Worm (Caenorhabditis elegans): ENCODE measurements around the gene aass-1.
A peak's percentile ranks its signal among the peaks of the same experiment; 100 is the strongest.

Gene aass-1

DNA sequence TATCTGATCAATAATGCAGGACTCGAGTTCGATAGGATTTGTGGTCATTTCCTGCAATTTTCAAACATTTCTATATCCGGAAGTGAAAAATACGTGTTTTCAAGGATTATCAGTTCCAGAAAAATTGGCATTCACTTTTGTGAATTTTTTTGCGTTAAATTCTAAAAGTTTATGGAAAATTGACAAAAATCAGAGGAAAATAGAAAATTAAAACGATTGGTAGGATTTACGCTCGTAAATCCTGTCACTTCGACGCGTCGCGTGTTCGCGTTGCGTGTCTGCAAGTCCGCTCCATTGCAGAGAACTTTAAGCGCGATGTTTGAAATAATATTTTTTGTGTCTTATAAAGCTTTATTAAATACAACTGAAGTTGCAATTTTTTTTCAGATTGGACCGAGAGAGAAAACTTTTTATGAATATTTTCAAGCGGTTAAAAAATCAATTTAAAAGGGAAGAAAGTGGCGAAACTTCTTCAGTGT lies 10.5 kb downstream of the aass-1 start, which contains the start of gene rcat-1 (continued):
- TF ChIP-seq pha-4 (tag; optimal IDR thresholded peaks at IDR 0.05) (no peak), ets-4 (GFP tag; optimal IDR thresholded peaks at IDR 0.05) (no peak), F57A8.1 (GFP tag; optimal IDR thresholded peaks at IDR 0.05) (no peak), athp-1 (tag; optimal IDR thresholded peaks at IDR 0.05) (peak; percentile 23), Y56A3A.18 (GFP tag; IDR thresholded peaks at IDR 0.05) (no peak), unc-130 (GFP tag; optimal IDR thresholded peaks at IDR 0.05) (no peak), efl-1 (GFP tag; optimal IDR thresholded peaks at IDR 0.05) (peak; percentile 75), F37B4.10 (GFP tag; IDR thresholded peaks at IDR 0.05) (no peak), nfyb-1 (GFP tag; IDR thresholded peaks at IDR 0.05) (peak; percentile 47; the same call in 1 of the 2 replicates), xnd-1 (tag; optimal IDR thresholded peaks at IDR 0.05) (no peak), hmg-1.2 (GFP tag; IDR thresholded peaks at IDR 0.05) (peak; percentile 13; the same call in 1 of the 2 replicates), B0336.3 (GFP tag; IDR thresholded peaks at IDR 0.05) (no peak), snpc-4 (GFP tag; optimal IDR thresholded peaks at IDR 0.05) (no peak), snpc-4 (tag; optimal IDR thresholded peaks at IDR 0.05) (peak in 1 of 4 experiments; percentile 45), F57C9.4 (tag; optimal IDR thresholded peaks at IDR 0.05) (no peak), ekl-4 (GFP tag; IDR thresholded peaks at IDR 0.05) (peak; percentile 68), nhr-120 (GFP tag; IDR thresholded peaks at IDR 0.05) (no peak), lin-35 (GFP tag; optimal IDR thresholded peaks at IDR 0.05) (peak in 1 of 3 experiments; percentile 82), F52B5.7 (tag; optimal IDR thresholded peaks at IDR 0.05) (no peak), let-607 (tag; optimal IDR thresholded peaks at IDR 0.05) (no peak), lin-40 (tag; optimal IDR thresholded peaks at IDR 0.05) (peak; percentile 28), chd-7 (tag; optimal IDR thresholded peaks at IDR 0.05) (no peak), mcd-1 (GFP tag; IDR thresholded peaks at IDR 0.05) (peak; percentile 90), sdz-38 (tag; optimal IDR thresholded peaks at IDR 0.05) (no peak), rec-8 (tag; optimal IDR thresholded peaks at IDR 0.05) (no peak), F10E7.11 (tag; optimal IDR thresholded peaks at IDR 0.05) (no peak), B0035.1 (tag; optimal IDR thresholded peaks at IDR 0.05) (no peak), D2030.7 (GFP tag; IDR thresholded peaks at IDR 0.05) (peak; percentile 77), nhr-90 (tag; optimal IDR thresholded peaks at IDR 0.05) (no peak), madf-3 (GFP tag; IDR thresholded peaks at IDR 0.05) (peak; percentile 99), ceh-91 (GFP tag; IDR thresholded peaks at IDR 0.05) (0 out of 2 replicates have a peak, but pooled peaks have one; percentile 44), attf-5 (GFP tag; optimal IDR thresholded peaks at IDR 0.05) (peak; percentile 77), F49E8.2 (tag; optimal IDR thresholded peaks at IDR 0.05; ENCODE audit: insufficient read depth) (peak; percentile 5), Y53G8AR.9 (GFP tag; conservative IDR thresholded peaks at IDR 0.05) (no peak), nhr-179 (tag; optimal IDR thresholded peaks at IDR 0.05) (no peak), rcor-1 (GFP tag; IDR thresholded peaks at IDR 0.05) (peak; percentile 17; the same call in 1 of the 2 replicates), F23B12.7 (tag; optimal IDR thresholded peaks at IDR 0.05; ENCODE audit: insufficient read depth) (peak; percentile 48), tlf-1 (GFP tag; optimal IDR thresholded peaks at IDR 0.05) (no peak), ztf-25 (GFP tag; IDR thresholded peaks at IDR 0.05) (no peak)

DNA sequence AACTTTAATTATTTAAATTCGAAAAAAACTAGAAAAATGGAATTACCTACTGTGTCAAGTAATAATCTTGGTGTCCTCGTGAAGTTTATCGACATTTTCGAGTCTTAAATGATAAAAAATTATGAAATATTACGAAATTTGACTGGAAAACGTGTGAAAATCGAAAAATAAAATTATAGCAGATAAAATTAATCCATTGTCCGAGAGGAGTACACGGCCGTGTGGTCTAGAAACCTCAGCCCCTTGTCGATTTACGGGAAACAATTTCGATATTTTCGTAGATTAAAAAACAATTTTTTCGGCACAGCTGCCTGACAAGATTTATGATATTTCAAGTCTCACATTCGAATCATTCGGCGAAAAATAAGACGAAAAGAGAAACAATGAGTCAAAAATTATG lies 12.2 kb downstream of the aass-1 start, which contains the start of gene R02D3.8:
TSS of gene R02D3.8 (minus strand) at position 109 of the 400 bp plus-strand sequence.
- TF ChIP-seq ZK185.1 (tag; optimal IDR thresholded peaks at IDR 0.05; ENCODE audit: poor library complexity, severe bottlenecking) (peak; percentile 33), attf-5 (GFP tag; optimal IDR thresholded peaks at IDR 0.05) (peak; percentile 17), ztf-22 (GFP tag; optimal IDR thresholded peaks at IDR 0.05) (no peak), mxl-1 (tag; optimal IDR thresholded peaks at IDR 0.05) (no peak), cebp-1 (GFP tag; IDR thresholded peaks at IDR 0.05) (no peak), cebp-1 (tag; optimal IDR thresholded peaks at IDR 0.05) (peak; percentile 56), mcd-1 (GFP tag; IDR thresholded peaks at IDR 0.05) (0 out of 2 replicates have a peak, but pooled peaks have one; percentile 39), ekl-4 (GFP tag; IDR thresholded peaks at IDR 0.05) (no peak), unc-62 (GFP tag; optimal IDR thresholded peaks at IDR 0.05) (no peak), aptf-3 (GFP tag; IDR thresholded peaks at IDR 0.05) (no peak)
